Worm (Caenorhabditis elegans) whole organism, L3 larva: ENCODE measurements around the gene str-166.
A peak's percentile ranks its signal among the peaks of the same experiment; 100 is the strongest.

Source experiments
- R02D3.7 ChIP-seq: fragments of 150-350 bp; optimal IDR thresholded peaks from 2 replicates; lab custom pipeline; 2014; ENCODE audit warnings: missing biosample characterization, missing genetic modification characterization
- aly-2 ChIP-seq: fragments of 150-350 bp; optimal IDR thresholded peaks from 2 replicates; lab custom pipeline; 2014; ENCODE audit warnings: missing biosample characterization, missing genetic modification characterization
- ama-1 ChIP-seq: fragments of 150-350 bp; optimal IDR thresholded peaks from 2 replicates; lab custom pipeline; 2018
- ceh-9 ChIP-seq: sonication (generic microtip); optimal IDR thresholded peaks from 2 replicates; lab custom pipeline; 2018; ENCODE audit warnings: missing biosample characterization, missing genetic modification characterization
- egl-27 ChIP-seq: sonication (generic microtip); optimal IDR thresholded peaks from 4 replicates; lab custom pipeline; 2017; ENCODE audit warnings: missing biosample characterization, missing genetic modification reagents, missing genetic modification characterization
- egl-5 ChIP-seq: fragments of 150-350 bp; optimal IDR thresholded peaks from 2 replicates; lab custom pipeline; 2017; ENCODE audit warnings: missing biosample characterization, missing genetic modification reagents, missing genetic modification characterization, inconsistent platforms
- elt-2 ChIP-seq: sonication (generic microtip); optimal IDR thresholded peaks from 2 replicates; lab custom pipeline; 2016; ENCODE audit warnings: missing genetic modification reagents, mild to moderate bottlenecking, missing genetic modification characterization, missing compliant biosample characterization
- elt-3 ChIP-seq, 3 experiments: fragments of 150-350 bp in 1 of 3; sonication (generic microtip) in 2 of 3; optimal IDR thresholded peaks; 2 replicates in 2 of 3; 4 replicates in 1 of 3; lab custom pipeline; 2014 to 2017; ENCODE audit warnings: missing biosample characterization in 3 of 3, missing genetic modification characterization in 3 of 3
- eor-1 ChIP-seq, 2 experiments: fragments of 150-350 bp; optimal IDR thresholded peaks; 2 replicates each; lab custom pipeline; 2014 to 2018; ENCODE audit warnings: missing biosample characterization in 2 of 2, missing genetic modification characterization in 2 of 2
- fkh-10 ChIP-seq: sonication (generic microtip); optimal IDR thresholded peaks from 2 replicates; lab custom pipeline; 2017; ENCODE audit warnings: missing biosample characterization, missing genetic modification reagents, missing genetic modification characterization
- fkh-2 ChIP-seq: fragments of 150-350 bp; optimal IDR thresholded peaks from 2 replicates; lab custom pipeline; 2014; ENCODE audit warnings: missing biosample characterization, missing genetic modification reagents, missing genetic modification characterization
- jun-1 ChIP-seq: fragments of 150-350 bp; optimal IDR thresholded peaks from 2 replicates; lab custom pipeline; 2014; ENCODE audit warnings: missing biosample characterization, missing genetic modification reagents, missing genetic modification characterization
- lin-15B ChIP-seq: fragments of 150-350 bp; optimal IDR thresholded peaks from 2 replicates; lab custom pipeline; 2014; ENCODE audit warnings: missing biosample characterization, missing genetic modification characterization
- lsy-12 ChIP-seq: sonication (generic microtip); optimal IDR thresholded peaks from 2 replicates; lab custom pipeline; 2016; ENCODE audit warnings: mild to moderate bottlenecking, missing genetic modification characterization, missing compliant biosample characterization
- mdl-1 ChIP-seq: fragments of 150-350 bp; optimal IDR thresholded peaks from 2 replicates; lab custom pipeline; 2014; ENCODE audit warnings: missing biosample characterization, missing genetic modification characterization
- nhr-11 ChIP-seq: fragments of 150-350 bp; optimal IDR thresholded peaks from 2 replicates; lab custom pipeline; 2014; ENCODE audit warnings: missing biosample characterization, missing genetic modification characterization
- nhr-12 ChIP-seq: fragments of 150-350 bp; optimal IDR thresholded peaks from 2 replicates; lab custom pipeline; 2014; ENCODE audit warnings: missing biosample characterization, missing genetic modification characterization
- nhr-23 ChIP-seq: fragments of 150-350 bp; optimal IDR thresholded peaks from 2 replicates; lab custom pipeline; 2014; ENCODE audit warnings: missing biosample characterization, missing genetic modification reagents, missing genetic modification characterization
- nhr-25 ChIP-seq: sonication (generic microtip); optimal IDR thresholded peaks from 2 replicates; lab custom pipeline; 2017; ENCODE audit warnings: missing biosample characterization, missing genetic modification characterization
- nhr-28 ChIP-seq: fragments of 150-350 bp; optimal IDR thresholded peaks from 2 replicates; lab custom pipeline; 2014; ENCODE audit warnings: missing biosample characterization, missing genetic modification characterization
- nhr-43 ChIP-seq: sonication (generic microtip); optimal IDR thresholded peaks from 2 replicates; lab custom pipeline; 2016; ENCODE audit warnings: mild to moderate bottlenecking, missing genetic modification characterization, missing compliant biosample characterization; ENCODE audit not compliant: poor library complexity, severe bottlenecking
- nhr-67 ChIP-seq: fragments of 150-350 bp; optimal IDR thresholded peaks from 2 replicates; lab custom pipeline; 2014; ENCODE audit warnings: missing biosample characterization, missing genetic modification characterization
- nhr-76 ChIP-seq: fragments of 150-350 bp; sonication (generic microtip); optimal IDR thresholded peaks from 5 replicates; lab custom pipeline; 2014; ENCODE audit warnings: missing biosample characterization, missing genetic modification characterization
- nhr-77 ChIP-seq: fragments of 150-350 bp; optimal IDR thresholded peaks from 2 replicates; lab custom pipeline; 2014; ENCODE audit warnings: missing biosample characterization, missing genetic modification characterization
- pha-4 ChIP-seq: fragments of 150-350 bp; optimal IDR thresholded peaks from 2 replicates; lab custom pipeline; 2014; ENCODE audit warnings: missing biosample characterization, missing genetic modification reagents, missing genetic modification characterization
- pqm-1 ChIP-seq: fragments of 150-350 bp; optimal IDR thresholded peaks from 2 replicates; lab custom pipeline; 2017; ENCODE audit warnings: missing biosample characterization, missing genetic modification characterization, inconsistent platforms
- tbx-2 ChIP-seq: sonication (generic microtip); optimal IDR thresholded peaks from 2 replicates; lab custom pipeline; 2016; ENCODE audit warnings: mild to moderate bottlenecking, missing genetic modification characterization, missing compliant biosample characterization
- unc-39 ChIP-seq: sonication (generic microtip); optimal IDR thresholded peaks from 4 replicates; lab custom pipeline; 2017; ENCODE audit warnings: missing biosample characterization, missing genetic modification characterization
- unc-62 ChIP-seq: fragments of 150-350 bp; sonication (generic microtip); optimal IDR thresholded peaks from 4 replicates; lab custom pipeline; 2014; ENCODE audit warnings: missing biosample characterization, missing genetic modification reagents, missing genetic modification characterization
- zag-1 ChIP-seq: fragments of 150-350 bp; optimal IDR thresholded peaks from 2 replicates; lab custom pipeline; 2014; ENCODE audit warnings: missing biosample characterization, missing genetic modification characterization
- ztf-4 ChIP-seq: fragments of 150-350 bp; optimal IDR thresholded peaks from 2 replicates; lab custom pipeline; 2014; ENCODE audit warnings: missing biosample characterization, missing genetic modification characterization

str-166 gene

DNA sequence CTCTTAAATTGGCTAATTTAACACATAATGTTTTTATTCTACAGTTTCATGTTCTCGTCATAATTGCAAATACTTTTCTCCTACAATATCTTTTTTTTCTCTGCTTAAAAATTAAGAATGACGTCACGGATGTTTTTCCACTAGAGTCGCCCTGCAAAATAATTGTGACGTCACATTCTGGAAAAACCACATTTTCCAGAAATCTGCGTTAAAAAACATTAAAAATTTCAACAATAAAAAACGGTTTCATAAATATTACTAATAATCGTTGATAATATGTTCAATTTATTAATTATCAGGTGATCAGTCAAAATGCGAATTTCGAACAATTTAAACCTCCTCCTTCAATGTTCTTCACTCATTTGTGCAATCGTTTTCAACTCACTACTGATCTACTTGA is at the start of gene str-166:
Gene str-166 (plus strand): TSS at position 301 of the 400 bp plus-strand sequence.
- TF ChIP-seq jun-1 (tag; lab: Kevin White, UChicago) (no peak), zag-1 (tag; lab: Kevin White, UChicago) (no peak), nhr-25 (tag; lab: Kevin White, UChicago) (no peak), ceh-9 (tag; lab: Kevin White, UChicago) (no peak), fkh-2 (tag; lab: Kevin White, UChicago) (no peak), tbx-2 (tag; lab: Kevin White, UChicago) (no peak), ama-1 (lab: Kevin White, UChicago) (no peak), nhr-76 (no peak)
- TF ChIP-seq, all 47 proteins: peak for 0

DNA sequence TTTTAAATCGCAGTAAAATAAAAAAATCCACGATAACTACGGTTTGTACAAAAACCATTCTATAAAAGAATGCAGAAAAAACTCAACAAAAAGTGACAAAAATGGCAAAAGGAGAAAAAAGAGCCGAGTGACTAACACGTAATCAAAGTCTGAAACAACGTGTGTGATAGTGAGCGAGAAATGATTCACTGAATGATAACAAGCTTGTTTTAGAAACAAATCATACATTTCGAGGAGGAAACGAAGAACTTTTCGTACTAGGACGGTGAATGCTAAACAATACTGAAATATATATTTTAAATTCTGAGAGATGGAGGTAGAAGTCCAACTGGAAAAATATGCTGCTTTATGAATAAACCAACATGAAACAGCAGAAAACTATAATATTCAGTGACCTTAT is 42.1 kb upstream of the str-166 start:
- no peak for TF ChIP-seq ztf-4 (tag; lab: Kevin White, UChicago)
- peak; percentile 61 for TF ChIP-seq elt-2 (tag; lab: Kevin White, UChicago)
- no peak for TF ChIP-seq mdl-1 (tag; lab: Kevin White, UChicago)
- TF ChIP-seq egl-5: no peak
- no peak for TF ChIP-seq fkh-2 (tag; lab: Kevin White, UChicago)
- TF ChIP-seq nhr-12: no peak
- TF ChIP-seq eor-1 (tag; optimal IDR thresholded peaks at IDR 0.05; lab: Kevin White, UChicago): no peak
- no peak for TF ChIP-seq tbx-2 (tag; lab: Kevin White, UChicago)
- no peak for TF ChIP-seq nhr-67 (tag; lab: Kevin White, UChicago)
- TF ChIP-seq pqm-1 (tag; lab: Kevin White, UChicago): peak; percentile 65
- TF ChIP-seq nhr-28 (tag; lab: Kevin White, UChicago): no peak
- no peak for TF ChIP-seq nhr-11 (tag; lab: Kevin White, UChicago)
- TF ChIP-seq aly-2 (tag; lab: Kevin White, UChicago): no peak
- no peak for TF ChIP-seq R02D3.7 (tag; lab: Kevin White, UChicago)

DNA sequence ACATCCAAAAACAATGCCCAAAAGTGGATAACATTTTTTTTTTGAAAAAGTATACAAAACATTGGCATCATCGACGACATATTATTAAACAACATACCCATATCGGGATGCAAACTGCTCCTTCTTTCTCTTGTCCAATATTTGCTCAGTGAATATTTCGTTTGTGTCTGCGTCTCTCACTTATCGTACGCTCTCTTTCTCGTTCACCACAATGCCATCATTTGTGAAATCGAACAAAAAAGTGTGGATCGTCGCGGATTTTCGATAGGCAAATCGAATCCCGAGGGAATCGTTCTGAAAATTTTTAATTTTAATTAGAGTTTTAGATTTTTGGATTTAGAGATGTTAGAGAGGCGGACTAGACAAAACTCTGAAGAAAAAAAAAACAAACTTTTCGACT is 37.3 kb upstream of the str-166 start, which contains the start of gene tat-2:
Gene tat-2 (minus strand): TSS at position 101 of the 400 bp plus-strand sequence.
- TF ChIP-seq lin-15B (tag; lab: Kevin White, UChicago) (no peak), pha-4 (tag; lab: Kevin White, UChicago) (peak; percentile 58), lsy-12 (tag; lab: Kevin White, UChicago) (no peak), aly-2 (tag; lab: Kevin White, UChicago) (no peak), eor-1 (tag; optimal IDR thresholded peaks at IDR 0.05; lab: Kevin White, UChicago) (no peak)
- TF ChIP-seq, all 47 proteins: peak for 1

DNA sequence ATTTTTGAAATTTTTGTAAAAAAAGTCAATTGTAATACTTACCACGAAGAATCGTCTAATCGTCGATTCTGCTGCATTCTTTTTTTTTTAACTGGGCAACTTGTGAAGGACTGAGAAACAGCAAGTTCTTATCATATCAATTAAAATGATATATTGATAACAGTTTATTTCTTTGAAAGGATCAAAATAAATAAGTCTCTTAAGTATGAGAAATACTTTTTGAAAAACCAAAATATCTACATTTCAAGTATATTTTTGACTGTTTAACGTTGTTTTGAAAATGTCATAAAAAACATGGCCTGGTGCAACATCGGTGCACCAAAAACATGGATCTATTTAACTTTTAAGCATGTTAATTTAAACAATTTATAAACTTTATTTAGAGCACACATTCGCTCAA is 27.9 kb upstream of the str-166 start, which contains the start of gene Y17G9A.2:
Gene Y17G9A.2 (minus strand): TSS at position 101 of the 400 bp plus-strand sequence.
- TF ChIP-seq tbx-2 (tag; lab: Kevin White, UChicago) (no peak), nhr-12 (no peak), elt-2 (tag; lab: Kevin White, UChicago) (no peak)

DNA sequence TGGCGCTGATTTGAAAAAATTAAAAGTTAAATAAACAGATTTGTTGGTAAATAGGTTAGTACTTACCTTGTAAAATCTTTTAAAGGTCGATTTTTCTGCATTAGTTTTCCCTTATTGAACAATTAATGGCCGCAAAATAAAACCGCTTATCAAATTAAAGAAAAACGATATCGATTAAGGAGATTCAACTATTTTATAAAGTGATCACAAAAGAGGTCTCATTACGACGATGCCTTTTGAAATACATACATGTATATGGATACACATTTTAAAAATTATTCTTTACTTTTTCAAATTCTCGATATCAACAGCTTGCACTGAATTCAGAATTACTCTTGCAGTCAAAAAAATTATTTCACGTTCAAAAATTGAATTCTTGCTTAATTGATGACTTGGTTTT is 25.5 kb upstream of the str-166 start, which contains the start of gene Y17G9A.3:
Gene Y17G9A.3 (minus strand): TSS at position 101 of the 400 bp plus-strand sequence.
- TF ChIP-seq unc-39 (tag; lab: Kevin White, UChicago) (no peak), nhr-67 (tag; lab: Kevin White, UChicago) (no peak), egl-27 (tag; lab: Kevin White, UChicago) (no peak), elt-3 (tag; optimal IDR thresholded peaks at IDR 0.05; lab: Kevin White, UChicago) (no peak), eor-1 (tag; optimal IDR thresholded peaks at IDR 0.05; lab: Kevin White, UChicago) (no peak), nhr-23 (tag; lab: Kevin White, UChicago) (no peak), nhr-43 (tag; lab: Kevin White, UChicago) (no peak), egl-5 (no peak), fkh-10 (GFP tag; lab: Kevin White, UChicago) (no peak), pha-4 (tag; lab: Kevin White, UChicago) (no peak)

DNA sequence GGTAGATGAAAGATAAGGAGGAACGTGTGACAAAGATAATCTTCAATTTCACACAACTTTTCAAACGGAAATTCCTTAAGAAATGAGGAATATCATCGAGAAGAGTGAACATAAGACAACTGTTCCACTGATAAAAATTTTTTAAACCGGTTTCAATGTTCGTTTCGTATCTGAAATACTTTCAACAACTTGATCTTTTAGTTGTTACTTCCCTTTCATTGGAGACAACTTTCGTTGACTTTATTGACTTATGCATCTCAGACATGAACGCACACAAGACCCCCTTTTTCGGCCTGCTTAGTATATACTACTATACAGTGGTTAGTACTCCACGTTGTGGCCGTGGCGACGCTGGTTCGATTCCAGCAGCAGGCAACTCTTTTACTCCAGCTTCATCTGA is 22.6 kb upstream of the str-166 start, which contains the start of the genes Y17G9A.4 and str-173:
Gene Y17G9A.4 (minus strand): TSS at position 101 of the 400 bp plus-strand sequence.
Gene str-173 (plus strand): TSS at position 325 of the 400 bp plus-strand sequence.
- TF ChIP-seq mdl-1 (tag; lab: Kevin White, UChicago): no peak
- no peak for TF ChIP-seq nhr-43 (tag; lab: Kevin White, UChicago)
- no peak for TF ChIP-seq nhr-77 (tag; lab: Kevin White, UChicago)
- TF ChIP-seq unc-62 (GFP tag; lab: Kevin White, UChicago): no peak
- no peak for TF ChIP-seq lin-15B (tag; lab: Kevin White, UChicago)
- TF ChIP-seq nhr-23 (tag; lab: Kevin White, UChicago): no peak
